Fruit fly (Drosophila melanogaster): ENCODE results near the gene CG32277.

The CG32277 gene

dm6 chr3L:3249997-3250774 lies 44.9 kb upstream of the CG32277 start (continued):
- peak; percentile 96 for TF ChIP-seq dmrt99B (tag; optimal IDR thresholded peaks at IDR 0.05)
- TF ChIP-seq Hr39 (optimal IDR thresholded peaks at IDR 0.05) = no peak
- TF ChIP-seq gcm2 (GFP tag; optimal IDR thresholded peaks at IDR 0.05) = peak; percentile 90
- peak; percentile 82 for TF ChIP-seq CG7372 (GFP tag; IDR thresholded peaks at IDR 0.05)
- TF ChIP-seq CG10979 (tag; optimal IDR thresholded peaks at IDR 0.05) = peak; percentile 97
- no peak for TF ChIP-seq knrl (GFP tag; IDR thresholded peaks at IDR 0.05; ENCODE audit: partially characterized antibody)
- peak; percentile 96 for TF ChIP-seq tin (GFP tag; optimal IDR thresholded peaks at IDR 0.05)
- TF ChIP-seq CG7987 (GFP tag; optimal IDR thresholded peaks at IDR 0.05) = peak; percentile 46
- TF ChIP-seq dm (GFP tag; optimal IDR thresholded peaks at IDR 0.05) = peak; percentile 87
- no peak for TF ChIP-seq h (optimal IDR thresholded peaks at IDR 0.05)
- TF ChIP-seq CG10959 (GFP tag; IDR thresholded peaks at IDR 0.05) = peak; percentile 66
- TF ChIP-seq CG13287 (GFP tag; IDR thresholded peaks at IDR 0.05; ENCODE audit: partially characterized antibody) = peak; percentile 50
- peak; percentile 77 for TF ChIP-seq stc (GFP tag; IDR thresholded peaks at IDR 0.05)
- peak; percentile 94 for TF ChIP-seq Hmr (GFP tag; optimal IDR thresholded peaks at IDR 0.05)
- TF ChIP-seq CG2712 (tag; optimal IDR thresholded peaks at IDR 0.05) = peak; percentile 96
- peak; percentile 91 for TF ChIP-seq ftz-f1 (GFP tag; optimal IDR thresholded peaks at IDR 0.05)
- TF ChIP-seq Max (GFP tag; optimal IDR thresholded peaks at IDR 0.05) = peak; percentile 94
- 0 out of 3 replicates have a peak, but pooled peaks have one; percentile 6 for TF ChIP-seq zen2 (GFP tag; IDR thresholded peaks at IDR 0.05; ENCODE audit: partially characterized antibody)
- TF ChIP-seq CG3995 (GFP tag; optimal IDR thresholded peaks at IDR 0.05) = peak; percentile 64
- peak; percentile 95 for TF ChIP-seq CG9437 (GFP tag; optimal IDR thresholded peaks at IDR 0.05)
- TF ChIP-seq NfI (GFP tag; optimal IDR thresholded peaks at IDR 0.05) = peak; percentile 93
- 0 out of 2 replicates have a peak, but pooled peaks have one; percentile 29 for TF ChIP-seq cas (GFP tag; IDR thresholded peaks at IDR 0.05)
- no peak; the same call in 1 of the 2 replicates for TF ChIP-seq CG17612 (GFP tag; IDR thresholded peaks at IDR 0.05)
- peak; percentile 88 for TF ChIP-seq CG18764 (GFP tag; optimal IDR thresholded peaks at IDR 0.05)
- peak; percentile 79; the same call in 1 of the 2 replicates for TF ChIP-seq E2f1 (GFP tag; IDR thresholded peaks at IDR 0.05)
- TF ChIP-seq bsh (GFP tag; optimal IDR thresholded peaks at IDR 0.05) = peak; percentile 92 to 94
- peak; percentile 19 to 69 for TF ChIP-seq insv (GFP tag; optimal IDR thresholded peaks at IDR 0.05)
- TF ChIP-seq emc (GFP tag; optimal IDR thresholded peaks at IDR 0.05) = peak; percentile 88
- no peak for TF ChIP-seq Doc2 (GFP tag; IDR thresholded peaks at IDR 0.05)
- TF ChIP-seq CG13894 (tag; optimal IDR thresholded peaks at IDR 0.05) = peak; percentile 18
- peak; percentile 78 for TF ChIP-seq CG6272 (GFP tag; IDR thresholded peaks at IDR 0.05)
- TF ChIP-seq Mad (GFP tag; optimal IDR thresholded peaks at IDR 0.05) = peak; percentile 92
- peak; percentile 86 for TF ChIP-seq tgo (GFP tag; IDR thresholded peaks at IDR 0.05)
- peak; percentile 82 for TF ChIP-seq CG12769 (tag; optimal IDR thresholded peaks at IDR 0.05)
- TF ChIP-seq Doc3 (GFP tag; IDR thresholded peaks at IDR 0.05; ENCODE audit: partially characterized antibody) = no peak
- TF ChIP-seq BEAF-32 (GFP tag; optimal IDR thresholded peaks at IDR 0.05) = peak; percentile 15
- peak; percentile 98 for TF ChIP-seq CG12659 (GFP tag; optimal IDR thresholded peaks at IDR 0.05)
- peak; percentile 81 for TF ChIP-seq YL-1 (GFP tag; optimal IDR thresholded peaks at IDR 0.05)
- no peak for TF ChIP-seq lov (optimal IDR thresholded peaks at IDR 0.05)
- peak; percentile 61; the same call in 1 of the 3 replicates for TF ChIP-seq lov (GFP tag; IDR thresholded peaks at IDR 0.05)
- peak; percentile 74 for TF ChIP-seq CG7928 (GFP tag; optimal IDR thresholded peaks at IDR 0.05)
- TF ChIP-seq CG17359 (tag; optimal IDR thresholded peaks at IDR 0.05) = peak; percentile 85
- TF ChIP-seq PHDP (tag; optimal IDR thresholded peaks at IDR 0.05) = peak; percentile 94
- TF ChIP-seq tup (GFP tag; optimal IDR thresholded peaks at IDR 0.05) = peak; percentile 71
- peak; percentile 76 for TF ChIP-seq CG15073 (GFP tag; optimal IDR thresholded peaks at IDR 0.05)
- peak; percentile 90 for TF ChIP-seq CG6854 (GFP tag; optimal IDR thresholded peaks at IDR 0.05)
- peak; percentile 85 for TF ChIP-seq CG18011 (GFP tag; optimal IDR thresholded peaks at IDR 0.05)
- TF ChIP-seq TFAM (GFP tag; optimal IDR thresholded peaks at IDR 0.05) = peak; percentile 71
- TF ChIP-seq ranshi (GFP tag; IDR thresholded peaks at IDR 0.05) = peak; percentile 81

Measured in whole organism, embryonic.